Fruit fly (Drosophila melanogaster) whole organism, prepupa: ENCODE results near the gene CG11454.

Experiments
- CG10631 ChIP-seq: fragments of 200-800 bp; sonication (Bioruptor generic); optimal IDR thresholded peaks from 2 replicates; lab custom pipeline; 2016; ENCODE audit warnings: missing biosample characterization, missing genetic modification characterization
- CG11902 ChIP-seq: fragments of 200-800 bp; sonication (Bioruptor generic); optimal IDR thresholded peaks from 3 replicates; lab custom pipeline; 2016; ENCODE audit warnings: missing biosample characterization, missing genetic modification characterization
- CG15336 ChIP-seq: fragments of 200-800 bp; sonication (Bioruptor generic); IDR thresholded peaks from 2 replicates; pipeline ENCODE4 v1.3.6; 2022; ENCODE audit warnings: missing biosample characterization, missing genetic modification characterization
- CG16779 ChIP-seq: fragments of 200-800 bp; sonication (Bioruptor generic); optimal IDR thresholded peaks from 3 replicates; lab custom pipeline; 2017; ENCODE audit warnings: missing biosample characterization, mild to moderate bottlenecking, missing genetic modification characterization
- CG31627 ChIP-seq: fragments of 200-800 bp; sonication (Bioruptor generic); optimal IDR thresholded peaks from 3 replicates; lab custom pipeline; 2016; ENCODE audit warnings: missing biosample characterization, missing genetic modification characterization
- CG34406 ChIP-seq: fragments of 200-800 bp; sonication (Bioruptor generic); optimal IDR thresholded peaks from 3 replicates; lab custom pipeline; 2016; ENCODE audit warnings: missing biosample characterization, missing genetic modification characterization
- CG3919 ChIP-seq: fragments of 200-800 bp; sonication (Bioruptor generic); optimal IDR thresholded peaks from 3 replicates; lab custom pipeline; 2016; ENCODE audit warnings: missing biosample characterization, missing genetic modification characterization
- CG4318 ChIP-seq: fragments of 200-800 bp; sonication (Bioruptor generic); optimal IDR thresholded peaks from 3 replicates; lab custom pipeline; 2017; ENCODE audit warnings: missing biosample characterization, mild to moderate bottlenecking, missing genetic modification characterization
- CG6792 ChIP-seq: fragments of 200-800 bp; sonication (Bioruptor generic); optimal IDR thresholded peaks from 3 replicates; lab custom pipeline; 2016; ENCODE audit warnings: missing biosample characterization, missing genetic modification characterization
- CG7368 ChIP-seq: fragments of 200-800 bp; sonication (Bioruptor generic); optimal IDR thresholded peaks from 3 replicates; lab custom pipeline; 2016; ENCODE audit warnings: missing biosample characterization, missing genetic modification characterization
- CG8319 ChIP-seq: fragments of 200-800 bp; sonication (Bioruptor generic); optimal IDR thresholded peaks from 3 replicates; lab custom pipeline; 2016; ENCODE audit warnings: missing biosample characterization, missing genetic modification characterization
- CG8632 ChIP-seq: fragments of 200-800 bp; sonication (Bioruptor generic); optimal IDR thresholded peaks from 3 replicates; lab custom pipeline; 2016; ENCODE audit warnings: missing biosample characterization, missing genetic modification characterization
- CG9139 ChIP-seq: fragments of 200-800 bp; sonication (Bioruptor generic); optimal IDR thresholded peaks from 3 replicates; lab custom pipeline; 2017; ENCODE audit warnings: missing biosample characterization, mild to moderate bottlenecking, missing genetic modification characterization
- Eip75B ChIP-seq: fragments of 200-800 bp; sonication (Bioruptor generic); optimal IDR thresholded peaks from 3 replicates; lab custom pipeline; 2016; ENCODE audit warnings: missing biosample characterization, missing genetic modification characterization
- Eip93F ChIP-seq: fragments of 200-800 bp; sonication (Bioruptor generic); optimal IDR thresholded peaks from 2 replicates; lab custom pipeline; 2016; ENCODE audit warnings: missing biosample characterization, mild to moderate bottlenecking, missing genetic modification characterization
- Hr4 ChIP-seq: fragments of 200-800 bp; sonication (Bioruptor generic); optimal IDR thresholded peaks from 3 replicates; lab custom pipeline; 2016; ENCODE audit warnings: missing biosample characterization, missing genetic modification characterization
- OdsH ChIP-seq: fragments of 200-800 bp; sonication (Bioruptor generic); optimal IDR thresholded peaks from 3 replicates; lab custom pipeline; 2016; ENCODE audit warnings: missing biosample characterization, missing genetic modification characterization
- Smox ChIP-seq: fragments of 200-800 bp; sonication (Bioruptor generic); optimal IDR thresholded peaks from 3 replicates; lab custom pipeline; 2016; ENCODE audit warnings: missing biosample characterization, missing genetic modification characterization
- achi ChIP-seq: fragments of 200-800 bp; sonication (Bioruptor generic); optimal IDR thresholded peaks from 3 replicates; lab custom pipeline; 2016; ENCODE audit warnings: missing biosample characterization, missing genetic modification characterization
- acj6 ChIP-seq: fragments of 200-800 bp; sonication (Bioruptor generic); optimal IDR thresholded peaks from 3 replicates; lab custom pipeline; 2016; ENCODE audit warnings: missing biosample characterization, missing genetic modification characterization
- cyc ChIP-seq: fragments of 200-800 bp; sonication (Bioruptor generic); optimal IDR thresholded peaks from 3 replicates; lab custom pipeline; 2016; ENCODE audit warnings: missing biosample characterization, missing genetic modification characterization
- dac ChIP-seq: fragments of 200-800 bp; sonication (Bioruptor generic); optimal IDR thresholded peaks from 2 replicates; lab custom pipeline; 2017; ENCODE audit warnings: missing biosample characterization, mild to moderate bottlenecking, missing genetic modification characterization
- dsx ChIP-seq: fragments of 200-800 bp; optimal IDR thresholded peaks from 3 replicates; lab custom pipeline; 2019; ENCODE audit warnings: missing biosample characterization, mild to moderate bottlenecking, missing genetic modification characterization, moderate library complexity; ENCODE audit not compliant: poor library complexity, severe bottlenecking
- esn ChIP-seq: fragments of 200-800 bp; sonication (Bioruptor generic); optimal IDR thresholded peaks from 2 replicates; lab custom pipeline; 2016; ENCODE audit warnings: missing biosample characterization, mild to moderate bottlenecking, missing genetic modification characterization, moderate library complexity
- fd59A ChIP-seq: fragments of 200-800 bp; sonication (Bioruptor generic); optimal IDR thresholded peaks from 2 replicates; lab custom pipeline; 2017; ENCODE audit warnings: missing biosample characterization, mild to moderate bottlenecking, missing genetic modification characterization, missing genetic modification reagents
- fd85E ChIP-seq: fragments of 200-800 bp; sonication (Bioruptor generic); optimal IDR thresholded peaks from 3 replicates; lab custom pipeline; 2016; ENCODE audit warnings: missing biosample characterization, missing genetic modification characterization
- fkh ChIP-seq: fragments of 200-800 bp; sonication (Bioruptor generic); optimal IDR thresholded peaks from 3 replicates; lab custom pipeline; 2017; ENCODE audit warnings: missing biosample characterization, mild to moderate bottlenecking, missing genetic modification characterization, moderate library complexity
- lz ChIP-seq: fragments of 200-800 bp; sonication (Bioruptor generic); optimal IDR thresholded peaks from 3 replicates; lab custom pipeline; 2016; ENCODE audit warnings: missing biosample characterization, missing genetic modification characterization
- salr ChIP-seq, 2 experiments: fragments of 200-800 bp; sonication (Bioruptor generic); optimal IDR thresholded peaks; 3 replicates each; lab custom pipeline; 2016 to 2018; ENCODE audit warnings: missing biosample characterization in 2 of 2, missing genetic modification characterization in 2 of 2, mild to moderate bottlenecking in 1 of 2
- spab ChIP-seq: fragments of 200-800 bp; sonication (Bioruptor generic); optimal IDR thresholded peaks from 2 replicates; lab custom pipeline; 2017; ENCODE audit warnings: missing biosample characterization, mild to moderate bottlenecking, missing genetic modification characterization, missing genetic modification reagents
- ss ChIP-seq, 2 experiments: fragments of 200-800 bp; sonication (Bioruptor generic); optimal IDR thresholded peaks; 2 replicates in 1 of 2; 3 replicates in 1 of 2; lab custom pipeline; 2017 to 2018; ENCODE audit warnings: mild to moderate bottlenecking in 2 of 2, missing biosample characterization in 2 of 2, missing genetic modification characterization in 2 of 2, moderate library complexity in 1 of 2
- vri ChIP-seq: fragments of 200-800 bp; sonication (Bioruptor generic); optimal IDR thresholded peaks from 3 replicates; lab custom pipeline; 2016; ENCODE audit warnings: missing biosample characterization, mild to moderate bottlenecking, missing genetic modification characterization

Gene CG11454

DNA sequence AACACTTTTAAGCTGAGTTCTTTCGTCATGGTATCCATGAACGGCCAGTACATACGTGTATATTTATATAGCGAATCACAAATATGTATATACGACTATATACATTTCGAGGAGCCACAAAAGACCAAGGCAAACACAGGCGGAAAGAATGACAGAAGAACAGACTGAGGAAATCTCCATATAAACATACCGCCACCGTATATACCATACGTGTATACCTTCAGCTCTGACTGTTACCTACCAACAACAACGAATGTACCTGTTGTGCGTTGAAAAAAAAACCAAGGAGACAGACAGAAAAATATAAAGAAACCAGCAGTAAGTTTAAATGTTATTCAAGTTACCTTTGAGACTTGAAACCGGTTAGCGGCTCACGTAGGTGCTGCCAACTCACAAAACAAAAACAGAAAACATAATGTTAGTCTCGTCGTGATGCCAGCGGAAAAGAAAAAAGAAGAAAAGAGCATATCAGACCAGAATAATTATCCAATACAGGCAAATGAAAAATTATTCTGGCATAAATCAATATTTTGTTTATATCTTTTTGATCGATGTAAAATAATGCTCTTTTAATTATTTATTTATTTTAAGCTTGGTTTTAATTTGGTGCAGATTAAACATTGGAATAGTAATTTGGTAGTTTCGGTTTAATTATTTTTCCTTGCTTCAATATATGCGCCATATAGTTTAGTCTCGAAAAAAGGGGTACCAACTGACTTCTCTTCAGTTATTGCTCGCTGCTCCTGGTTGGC, 28.6 kb downstream of the CG11454 start (continued):
- TF ChIP-seq cyc (GFP tag; lab: Kevin White, UChicago) = peak; percentile 46
- TF ChIP-seq Eip75B (GFP tag; lab: Kevin White, UChicago) = peak; percentile 61
- TF ChIP-seq dac (GFP tag; lab: Kevin White, UChicago) = peak; percentile 59
- peak; percentile 74 to 76 for TF ChIP-seq ss (GFP tag; optimal IDR thresholded peaks at IDR 0.05; lab: Kevin White, UChicago)
- TF ChIP-seq fd85E = no peak
- peak; percentile 52 for TF ChIP-seq Smox (GFP tag; lab: Kevin White, UChicago)
- peak; percentile 21 for TF ChIP-seq CG7368 (GFP tag; lab: Kevin White, UChicago)
- TF ChIP-seq CG15336 (GFP tag; lab: Robert Waterston, UW) = peak; percentile 86
- TF ChIP-seq CG11902 = peak; percentile 26
- peak; percentile 58 for TF ChIP-seq CG9139 (GFP tag; lab: Kevin White, UChicago)

DNA sequence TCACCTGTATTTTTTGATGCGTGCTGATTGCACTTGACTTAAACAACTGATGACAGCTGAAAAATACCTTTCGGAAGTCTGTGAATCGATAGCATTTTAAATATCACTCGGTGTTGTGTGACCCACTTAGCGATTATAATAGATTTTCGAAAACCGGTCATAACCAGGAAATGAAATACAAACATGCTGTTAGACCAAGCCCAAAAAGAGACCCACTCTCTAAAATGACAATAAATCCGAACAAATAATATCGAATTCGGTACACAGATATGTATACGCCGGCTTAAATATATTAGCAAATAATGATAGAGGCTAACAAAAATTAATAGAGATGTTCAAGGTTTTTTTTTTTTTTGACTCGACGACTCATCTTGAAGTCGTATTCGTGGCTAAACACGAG, 32.6 kb downstream of the CG11454 start:
- TF ChIP-seq fkh (GFP tag; lab: Kevin White, UChicago) (peak; percentile 49), acj6 (GFP tag; lab: Kevin White, UChicago) (no peak)

DNA sequence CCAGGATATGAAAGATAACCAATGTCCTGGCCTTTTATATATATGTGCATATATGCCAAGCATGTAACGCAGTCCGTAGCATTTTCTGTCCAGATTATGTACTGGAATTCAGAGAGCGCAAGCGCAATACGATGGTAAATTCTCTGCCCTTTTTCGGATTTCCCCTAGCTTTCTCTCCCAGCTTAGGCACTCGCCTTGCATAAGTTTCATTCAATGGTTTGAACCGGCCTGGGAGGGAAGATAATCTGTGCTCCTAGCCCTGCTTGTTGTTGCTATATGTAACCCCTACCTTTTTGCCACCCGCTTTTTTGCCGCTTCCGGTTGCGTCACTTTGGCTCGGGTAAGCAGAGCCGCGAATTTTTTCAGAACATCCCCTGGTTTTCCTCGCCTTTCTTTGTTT, 36.0 kb downstream of the CG11454 start:
- TF ChIP-seq CG34406 (GFP tag; lab: Kevin White, UChicago) (no peak), fd59A (GFP tag; lab: Kevin White, UChicago) (no peak), vri (no peak), CG4318 (GFP tag; lab: Kevin White, UChicago) (no peak), CG8632 (GFP tag; lab: Kevin White, UChicago) (no peak), CG15336 (GFP tag; lab: Robert Waterston, UW) (no peak), CG6792 (GFP tag; lab: Kevin White, UChicago) (no peak), salr (GFP tag; optimal IDR thresholded peaks at IDR 0.05; lab: Kevin White, UChicago) (no peak), CG8319 (GFP tag; lab: Kevin White, UChicago) (no peak), CG7368 (GFP tag; lab: Kevin White, UChicago) (no peak), dsx (GFP tag; lab: Kevin White, UChicago) (no peak), spab (GFP tag; lab: Kevin White, UChicago) (no peak), acj6 (GFP tag; lab: Kevin White, UChicago) (no peak)
- TF ChIP-seq, all 60 proteins: peak for 0

DNA sequence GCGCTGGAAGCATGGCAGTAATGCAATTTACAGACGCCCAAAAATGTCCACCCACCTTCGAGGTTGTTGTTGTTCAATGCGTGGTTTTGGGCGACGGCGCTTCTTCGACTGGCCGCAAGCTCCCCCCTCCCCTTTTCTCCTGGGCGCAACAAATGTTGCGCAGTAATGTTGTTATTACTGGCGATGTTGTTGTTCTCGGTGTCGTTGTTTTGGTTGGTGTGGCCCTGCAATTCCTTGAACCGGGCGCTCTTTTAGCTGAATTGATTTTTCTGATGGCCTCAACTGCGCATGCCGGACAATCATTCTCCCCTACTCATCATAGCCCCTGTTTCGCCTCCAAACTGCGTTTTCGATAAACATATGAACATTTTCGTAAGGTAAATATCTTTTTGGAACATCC, 37.9 kb downstream of the CG11454 start:
- TF ChIP-seq Eip93F (GFP tag; lab: Kevin White, UChicago) (no peak), CG31627 (GFP tag; lab: Kevin White, UChicago) (no peak), CG16779 (no peak), CG10631 (GFP tag; lab: Kevin White, UChicago) (no peak), Hr4 (GFP tag; lab: Kevin White, UChicago) (no peak), fd85E (no peak), achi (GFP tag; lab: Kevin White, UChicago) (no peak), OdsH (no peak), cyc (GFP tag; lab: Kevin White, UChicago) (no peak), lz (GFP tag; lab: Kevin White, UChicago) (no peak), CG34406 (GFP tag; lab: Kevin White, UChicago) (no peak), CG3919 (GFP tag; lab: Kevin White, UChicago) (no peak), esn (GFP tag; lab: Kevin White, UChicago) (no peak)
